Fruit fly (Drosophila melanogaster) whole organism, wandering third instar larva: ENCODE measurements around the gene CG31806.

Source experiments
- Dfd ChIP-seq: fragments of >200 bp; optimal IDR thresholded peaks from 2 replicates; lab custom pipeline; 2017; ENCODE audit warnings: missing biosample characterization, missing genetic modification characterization
- GATAd ChIP-seq: sonication (Bioruptor generic); optimal IDR thresholded peaks from 2 replicates; lab custom pipeline; 2016; ENCODE audit warnings: missing biosample characterization, missing genetic modification characterization
- Hnf4 ChIP-seq: fragments of 200-800 bp; sonication (Bioruptor generic); optimal IDR thresholded peaks from 2 replicates; lab custom pipeline; 2016; ENCODE audit warnings: missing biosample characterization, mild to moderate bottlenecking, missing genetic modification characterization
- Hr78 ChIP-seq: fragments of >200 bp; optimal IDR thresholded peaks from 2 replicates; lab custom pipeline; 2017; ENCODE audit warnings: missing biosample characterization, missing genetic modification characterization
- Jra ChIP-seq: sonication (Bioruptor generic); optimal IDR thresholded peaks from 2 replicates; lab custom pipeline; 2016; ENCODE audit warnings: missing biosample characterization, missing genetic modification characterization
- Mio ChIP-seq: sonication (Bioruptor generic); optimal IDR thresholded peaks from 2 replicates; lab custom pipeline; 2016; ENCODE audit warnings: missing biosample characterization, missing genetic modification characterization
- N ChIP-seq: fragments of >200 bp; optimal IDR thresholded peaks from 2 replicates; lab custom pipeline; 2018; ENCODE audit warnings: missing biosample characterization, missing external identifiers, missing genetic modification characterization
- Vsx2 ChIP-seq: fragments of 200-300, 225-300 bp; sonication (Bioruptor generic); optimal IDR thresholded peaks from 2 replicates; lab custom pipeline; 2018; ENCODE audit warnings: missing biosample characterization, missing genetic modification characterization; ENCODE audit not compliant: partially characterized antibody
- brk ChIP-seq: fragments of 200-800 bp; sonication (Bioruptor generic); optimal IDR thresholded peaks from 2 replicates; lab custom pipeline; 2016; ENCODE audit warnings: missing biosample characterization, mild to moderate bottlenecking, missing genetic modification characterization
- dmrt93B ChIP-seq: fragments of 200-800 bp; sonication (Bioruptor generic); optimal IDR thresholded peaks from 2 replicates; lab custom pipeline; 2018; ENCODE audit warnings: missing biosample characterization, mild to moderate bottlenecking, missing genetic modification characterization
- ey ChIP-seq: fragments of 200-800 bp; sonication (Bioruptor generic); optimal IDR thresholded peaks from 2 replicates; lab custom pipeline; 2016; ENCODE audit warnings: missing biosample characterization, missing genetic modification characterization
- fru ChIP-seq: fragments of 200-800 bp; sonication (Bioruptor generic); optimal IDR thresholded peaks from 3 replicates; lab custom pipeline; 2016; ENCODE audit warnings: missing biosample characterization, mild to moderate bottlenecking, missing genetic modification characterization
- usp ChIP-seq: fragments of >200 bp; optimal IDR thresholded peaks from 2 replicates; lab custom pipeline; 2017; ENCODE audit warnings: missing biosample characterization, missing genetic modification characterization

Gene CG31806

DNA sequence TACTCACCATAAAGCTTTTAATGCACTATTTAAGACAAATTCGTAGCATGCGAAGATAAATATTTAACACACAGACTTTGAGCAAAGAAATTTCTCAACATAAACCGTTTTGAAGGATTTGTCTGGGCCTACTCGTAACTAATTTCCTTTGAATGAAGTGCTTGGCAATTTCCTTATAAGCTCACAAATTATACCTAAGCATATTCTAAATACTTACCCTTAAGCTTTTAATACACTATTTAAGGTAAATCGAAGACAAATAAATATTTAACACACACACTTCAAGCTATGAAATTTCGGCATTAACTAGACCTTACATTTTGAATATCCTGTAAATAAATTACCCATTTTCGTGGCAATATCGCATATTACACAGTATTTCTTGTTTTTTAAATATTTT lies 29.8 kb downstream of the CG31806 start, which contains the start of gene CG6304:
Gene CG6304, minus strand, starts transcription at position 101 of the 400 bp plus-strand sequence.
- TF ChIP-seq Mio (GFP tag; lab: Kevin White, UChicago) (no peak), N (GFP tag; lab: Kevin White, UChicago) (no peak), ey (GFP tag; lab: Kevin White, UChicago) (no peak), Hnf4 (GFP tag; lab: Kevin White, UChicago) (no peak), dmrt93B (no peak), usp (GFP tag; lab: Kevin White, UChicago) (no peak), Hr78 (GFP tag; lab: Kevin White, UChicago) (no peak), Dfd (GFP tag; lab: Kevin White, UChicago) (no peak), brk (GFP tag; lab: Kevin White, UChicago) (no peak), fru (GFP tag; lab: Kevin White, UChicago) (no peak)

DNA sequence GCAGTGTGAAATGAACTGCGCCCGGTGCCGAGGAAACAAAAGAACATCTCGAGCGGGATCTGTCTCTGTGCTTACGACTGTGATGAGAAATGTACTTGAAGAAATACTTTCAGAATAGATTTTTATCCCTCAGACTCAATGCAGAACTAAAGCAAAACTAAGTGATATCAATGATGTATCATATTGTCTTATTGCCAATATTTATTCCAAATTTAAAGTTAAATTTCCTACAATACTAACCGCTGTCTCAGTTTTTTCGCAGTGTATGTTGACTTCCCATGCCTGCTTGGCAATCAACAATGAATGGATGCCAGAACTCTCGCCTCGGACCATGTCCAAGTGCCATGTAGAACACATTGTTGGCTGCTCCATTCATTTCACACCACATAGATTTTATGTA lies 42.7 kb downstream of the CG31806 start:
- TF ChIP-seq Vsx2 (GFP tag; lab: Kevin White, UChicago) (no peak), Dfd (GFP tag; lab: Kevin White, UChicago) (no peak), Jra (GFP tag; lab: Kevin White, UChicago) (no peak), GATAd (GFP tag; lab: Kevin White, UChicago) (no peak)
